Fruit fly (Drosophila melanogaster) whole organism, pupa: ENCODE results near the gene Teh3.

ENCODE experiments used
- CG34367 ChIP-seq: fragments of 200-800 bp; sonication (Bioruptor generic); optimal IDR thresholded peaks from 2 replicates; lab custom pipeline; 2018; ENCODE audit warnings: missing biosample characterization, mild to moderate bottlenecking, missing genetic modification characterization
- D1 ChIP-seq: fragments of 200-800 bp; sonication (Bioruptor generic); optimal IDR thresholded peaks from 2 replicates; lab custom pipeline; 2018; ENCODE audit warnings: missing biosample characterization, mild to moderate bottlenecking, missing genetic modification characterization, moderate library complexity
- EcR ChIP-seq: fragments of 200-800 bp; sonication (Bioruptor generic); optimal IDR thresholded peaks from 3 replicates; lab custom pipeline; 2019; ENCODE audit warnings: missing biosample characterization, missing genetic modification characterization, mild to moderate bottlenecking, moderate library complexity, missing genetic modification reagents
- Pif1A ChIP-seq: fragments of 200-800 bp; sonication (Bioruptor generic); optimal IDR thresholded peaks from 3 replicates; lab custom pipeline; 2016; ENCODE audit warnings: missing biosample characterization, missing genetic modification characterization
- Snoo ChIP-seq: fragments of 200-800 bp; sonication (Bioruptor generic); optimal IDR thresholded peaks from 3 replicates; lab custom pipeline; 2017; ENCODE audit warnings: missing biosample characterization, mild to moderate bottlenecking, missing genetic modification characterization, inconsistent platforms
- fd96Ca ChIP-seq: fragments of 200-800 bp; sonication (Bioruptor generic); IDR thresholded peaks from 3 replicates; pipeline ENCODE4 v1.3.6; 2022; ENCODE audit warnings: missing biosample characterization, missing genetic modification characterization

DNA sequence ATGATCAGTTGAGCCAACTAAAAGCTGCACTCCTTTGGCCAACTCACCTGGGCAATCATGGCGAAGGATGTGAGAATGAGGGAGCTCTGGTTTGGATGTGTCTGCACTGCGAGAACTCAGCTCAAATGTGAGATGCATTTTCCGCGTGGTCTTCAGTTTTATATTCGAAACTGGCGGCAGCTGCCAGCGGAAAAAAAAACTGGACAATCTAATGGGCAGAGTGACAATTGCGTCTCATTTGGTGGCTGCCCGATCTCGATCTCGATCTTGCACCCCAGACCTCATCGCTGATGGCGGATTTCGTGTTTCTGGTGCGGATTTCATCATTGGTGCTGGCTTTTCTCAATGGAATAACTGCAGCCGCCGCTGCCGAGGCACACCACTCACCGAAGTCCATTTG, 28.4 kb upstream of the Teh3 start, which contains the start of gene Cpr64Ac:
- TF ChIP-seq EcR (GFP tag; lab: Kevin White, UChicago) (no peak), fd96Ca (GFP tag; lab: Robert Waterston, UW) (no peak), CG34367 (no peak), Snoo (tag; lab: Kevin White, UChicago) (no peak), D1 (tag; lab: Kevin White, UChicago) (no peak), Pif1A (GFP tag; lab: Kevin White, UChicago) (no peak)
